Worm (Caenorhabditis elegans) whole organism, young adult: ENCODE measurements around the gene Y57G11C.33.

Source experiments
- B0261.1 ChIP-seq: sonication (generic microtip); optimal IDR thresholded peaks from 2 replicates; lab custom pipeline; 2016; ENCODE audit warnings: mild to moderate bottlenecking, missing genetic modification characterization, moderate library complexity, missing compliant biosample characterization
- C17E4.6 ChIP-seq: fragments of 200-800 bp; sonication (Bioruptor generic); IDR thresholded peaks from 2 replicates; pipeline ENCODE4 v1.3.6; 2022; ENCODE audit warnings: missing genetic modification reagents, missing genetic modification characterization, missing compliant biosample characterization
- F57A8.1 ChIP-seq: fragments of 200-800 bp; sonication (Bioruptor generic); optimal IDR thresholded peaks from 2 replicates; lab custom pipeline; 2018; ENCODE audit warnings: mild to moderate bottlenecking, missing genetic modification characterization, moderate library complexity, missing compliant biosample characterization
- K11D2.4 ChIP-seq: fragments of 200-800 bp; sonication (Bioruptor generic); IDR thresholded peaks from 2 replicates; pipeline ENCODE4 v1.3.6; 2022; ENCODE audit warnings: missing genetic modification reagents, missing genetic modification characterization, missing compliant biosample characterization
- ZK185.1 ChIP-seq: sonication (generic microtip); optimal IDR thresholded peaks from 2 replicates; lab custom pipeline; 2016; ENCODE audit warnings: mild to moderate bottlenecking, missing genetic modification characterization, missing compliant biosample characterization; ENCODE audit not compliant: poor library complexity, severe bottlenecking
- aptf-2 ChIP-seq: fragments of 200-800 bp; sonication (Bioruptor generic); conservative IDR thresholded peaks from 2 replicates; pipeline ENCODE4 v1.3.6; 2022; ENCODE audit warnings: missing genetic modification reagents, missing genetic modification characterization, missing compliant biosample characterization
- attf-6 ChIP-seq: fragments of 200-800 bp; sonication (Bioruptor generic); IDR thresholded peaks from 2 replicates; pipeline ENCODE4 v1.3.6; 2022; ENCODE audit warnings: missing genetic modification reagents, missing genetic modification characterization, missing compliant biosample characterization
- cebp-1 ChIP-seq, 2 experiments: fragments of 200-800 bp in 1 of 2; sonication (Bioruptor generic) in 1 of 2; sonication (generic microtip) in 1 of 2; IDR thresholded peaks in 1 of 2; optimal IDR thresholded peaks in 1 of 2; 2 replicates each; pipeline versions ENCODE4 v1.3.6 to Lab custom; 2017 to 2022; ENCODE audit warnings: missing compliant biosample characterization in 2 of 2, missing genetic modification characterization in 2 of 2, mild to moderate bottlenecking in 1 of 2, missing genetic modification reagents in 1 of 2, moderate library complexity in 1 of 2
- ceh-79 ChIP-seq: sonication (generic microtip); optimal IDR thresholded peaks from 2 replicates; lab custom pipeline; 2017; ENCODE audit warnings: mild to moderate bottlenecking, missing genetic modification characterization, missing compliant biosample characterization
- efl-1 ChIP-seq: fragments of 150-350 bp; optimal IDR thresholded peaks from 2 replicates; lab custom pipeline; 2014; ENCODE audit warnings: missing biosample characterization, missing genetic modification reagents, missing genetic modification characterization
- egl-18 ChIP-seq: fragments of 200-800 bp; sonication (Bioruptor generic); IDR thresholded peaks from 2 replicates; pipeline ENCODE4 v1.3.6; 2022; ENCODE audit warnings: missing genetic modification reagents, missing genetic modification characterization, missing compliant biosample characterization
- ets-4 ChIP-seq: fragments of 200-800 bp; sonication (Bioruptor generic); optimal IDR thresholded peaks from 2 replicates; lab custom pipeline; 2018; ENCODE audit warnings: mild to moderate bottlenecking, missing genetic modification characterization, missing compliant biosample characterization
- hmg-1.2 ChIP-seq: fragments of 200-800 bp; sonication (Bioruptor generic); IDR thresholded peaks from 2 replicates; pipeline ENCODE4 v1.3.6; 2022; ENCODE audit warnings: missing genetic modification reagents, missing genetic modification characterization, missing compliant biosample characterization
- lin-26 ChIP-seq: fragments of 200-800 bp; sonication (Bioruptor generic); IDR thresholded peaks from 2 replicates; pipeline ENCODE4 v1.3.6; 2022; ENCODE audit warnings: missing genetic modification reagents, missing genetic modification characterization, missing compliant biosample characterization
- lin-40 ChIP-seq: sonication (generic microtip); optimal IDR thresholded peaks from 2 replicates; lab custom pipeline; 2016; ENCODE audit warnings: missing genetic modification characterization, mild to moderate bottlenecking, missing compliant biosample characterization, missing genotype, missing genetic modification reagents
- sea-2 ChIP-seq: fragments of 200-800 bp; sonication (Bioruptor generic); IDR thresholded peaks from 2 replicates; pipeline ENCODE4 v1.3.6; 2022; ENCODE audit warnings: missing genetic modification characterization, missing compliant biosample characterization
- snpc-3.4 ChIP-seq: sonication (generic microtip); optimal IDR thresholded peaks from 2 replicates; lab custom pipeline; 2017; ENCODE audit warnings: missing genetic modification characterization, mild to moderate bottlenecking, missing compliant biosample characterization, antibody characterized with exemption, moderate library complexity, missing genotype, missing genetic modification reagents
- snpc-4 ChIP-seq, 5 experiments: fragments of 150-350 bp in 1 of 5; sonication (generic microtip) in 4 of 5; optimal IDR thresholded peaks; 2 replicates each; lab custom pipeline; 2014 to 2018; ENCODE audit warnings: missing genetic modification characterization in 5 of 5, missing biosample characterization in 3 of 5, antibody characterized with exemption in 2 of 5, mild to moderate bottlenecking in 2 of 5, missing compliant biosample characterization in 2 of 5, missing genotype in 2 of 5, moderate library complexity in 2 of 5, missing genetic modification reagents in 1 of 5
- tlf-1 ChIP-seq: fragments of 200-800 bp; sonication (Bioruptor generic); optimal IDR thresholded peaks from 2 replicates; lab custom pipeline; 2018; ENCODE audit warnings: mild to moderate bottlenecking, missing genetic modification characterization, missing compliant biosample characterization
- ztf-18 ChIP-seq: sonication (generic microtip); optimal IDR thresholded peaks from 2 replicates; lab custom pipeline; 2016; ENCODE audit warnings: missing genotype, mild to moderate bottlenecking, missing genetic modification characterization, missing compliant biosample characterization
- ztf-25 ChIP-seq: fragments of 200-800 bp; sonication (Bioruptor generic); IDR thresholded peaks from 2 replicates; pipeline ENCODE4 v1.3.6; 2022; ENCODE audit warnings: missing genetic modification reagents, missing genetic modification characterization, missing compliant biosample characterization

The Y57G11C.33 gene

DNA sequence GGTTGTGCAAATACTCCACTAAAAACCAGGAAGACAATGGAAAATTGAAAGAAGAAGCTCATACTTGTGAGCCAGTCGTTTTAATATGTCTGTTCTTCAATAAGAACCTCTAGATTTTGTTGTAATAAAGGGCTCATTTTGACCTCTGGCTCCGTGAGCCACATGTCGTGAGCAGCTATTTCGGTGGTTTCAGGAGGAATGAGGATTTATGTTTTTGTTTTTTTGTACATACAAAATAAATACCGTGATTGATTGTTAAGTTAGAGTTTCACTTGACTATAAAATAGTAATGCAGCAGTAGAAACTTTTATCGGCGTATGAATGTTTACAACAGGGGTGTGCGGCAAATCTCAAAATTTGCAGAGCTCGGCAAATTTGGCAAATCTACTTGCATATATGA lies 47.3 kb downstream of the Y57G11C.33 start, which contains the start of gene Y57G11C.40:
TSS of gene Y57G11C.40 (minus strand) at position 101 of the 400 bp plus-strand sequence.
- peak; percentile 28; the same call in 1 of the 2 replicates for TF ChIP-seq attf-6 (GFP tag; lab: Robert Waterston, UW)
- TF ChIP-seq B0261.1 (tag; lab: Kevin White, UChicago), result no peak
- no peak for TF ChIP-seq hmg-1.2

DNA sequence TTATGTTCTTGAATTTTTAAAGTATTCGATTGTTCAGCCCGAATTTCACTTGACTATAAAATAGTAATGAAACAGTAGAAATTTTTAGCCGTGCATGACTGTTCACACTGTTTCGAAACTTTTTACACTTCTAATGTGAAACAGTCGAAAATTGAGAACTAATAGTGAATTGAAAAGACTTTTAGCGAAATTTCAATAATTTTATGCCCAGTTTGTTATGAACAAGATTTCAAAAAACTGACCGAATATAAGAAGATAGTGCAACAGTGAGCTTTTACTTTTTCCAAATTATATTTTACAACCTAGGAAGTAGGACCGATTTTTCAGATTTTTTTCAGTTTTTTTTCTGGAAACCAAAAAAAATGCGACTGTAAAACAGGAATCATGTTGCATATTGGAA lies 48.1 kb downstream of the Y57G11C.33 start:
- TF ChIP-seq attf-6 (GFP tag; lab: Robert Waterston, UW) (peak; percentile 77; the same call in 1 of the 2 replicates), ceh-79 (tag; lab: Kevin White, UChicago) (no peak), lin-26 (GFP tag; lab: Robert Waterston, UW) (no peak), ztf-18 (tag; lab: Kevin White, UChicago) (no peak), lin-40 (no peak), F57A8.1 (GFP tag; lab: Kevin White, UChicago) (no peak), snpc-4 (GFP tag; optimal IDR thresholded peaks at IDR 0.05; lab: Kevin White, UChicago) (no peak), snpc-4 (tag; optimal IDR thresholded peaks at IDR 0.05; lab: Kevin White, UChicago) (peak in 2 of 4 experiments; percentile 42 to 74)

DNA sequence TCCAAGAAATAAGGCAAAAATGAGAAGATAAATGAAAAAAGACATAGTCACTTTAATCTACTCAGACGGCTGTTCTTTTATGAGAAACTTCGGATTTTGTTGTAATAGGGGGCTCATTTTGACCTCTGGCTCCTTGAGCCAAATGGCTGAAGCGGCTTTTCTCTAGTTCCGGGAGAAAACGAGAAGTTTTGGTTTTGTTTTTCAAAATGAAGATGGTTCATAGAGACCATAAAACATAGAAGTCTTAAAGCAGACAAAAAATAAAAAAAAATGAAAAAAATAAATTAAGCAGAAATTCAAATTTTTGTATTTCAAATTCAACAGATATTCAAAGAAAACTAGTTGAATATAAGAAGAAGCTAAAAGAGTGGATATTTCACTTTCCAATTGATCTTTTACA lies 49.4 kb downstream of the Y57G11C.33 start, which contains the start of gene Y57G11C.41:
TSS of gene Y57G11C.41 (minus strand) at position 101 of the 400 bp plus-strand sequence.
- TF ChIP-seq cebp-1 (GFP tag; IDR thresholded peaks at IDR 0.05; lab: Robert Waterston, UW), result no peak
- TF ChIP-seq cebp-1 (tag; optimal IDR thresholded peaks at IDR 0.05; lab: Kevin White, UChicago), result no peak
- TF ChIP-seq efl-1 (GFP tag; lab: Kevin White, UChicago), result no peak
- TF ChIP-seq tlf-1 (GFP tag; lab: Kevin White, UChicago), result no peak
- TF ChIP-seq sea-2 (GFP tag; lab: Robert Waterston, UW), result no peak
- TF ChIP-seq ztf-25 (GFP tag; lab: Robert Waterston, UW), result no peak
- no peak for TF ChIP-seq ets-4 (GFP tag; lab: Kevin White, UChicago)
- no peak for TF ChIP-seq egl-18 (GFP tag; lab: Robert Waterston, UW)
- no peak for TF ChIP-seq ZK185.1 (tag; lab: Kevin White, UChicago)
- TF ChIP-seq C17E4.6, result no peak
- no peak for TF ChIP-seq snpc-3.4 (tag; lab: Kevin White, UChicago)
- no peak for TF ChIP-seq aptf-2 (GFP tag; lab: Robert Waterston, UW)
- TF ChIP-seq K11D2.4 (GFP tag; lab: Robert Waterston, UW), result no peak
